Fruit fly (Drosophila melanogaster) whole organism, embryonic: ENCODE data around the gene teq.

ENCODE experiments used
- CG11723 ChIP-seq: fragments of 200-800 bp; sonication (Bioruptor generic); optimal IDR thresholded peaks from 2 replicates; lab custom pipeline; 2017; ENCODE audit warnings: missing biosample characterization, mild to moderate bottlenecking, missing genetic modification characterization
- CG15479 ChIP-seq: fragments of 200-800 bp; sonication (Bioruptor generic); optimal IDR thresholded peaks from 3 replicates; lab custom pipeline; 2019; ENCODE audit warnings: missing biosample characterization, mild to moderate bottlenecking, missing genetic modification characterization, moderate library complexity
- CG18599 ChIP-seq: fragments of 200-800 bp; sonication (Bioruptor generic); optimal IDR thresholded peaks from 3 replicates; lab custom pipeline; 2017; ENCODE audit warnings: missing biosample characterization, missing genetic modification characterization, mild to moderate bottlenecking, moderate library complexity, missing genetic modification reagents
- CG2202 ChIP-seq: fragments of 200-800 bp; sonication (Bioruptor generic); optimal IDR thresholded peaks from 2 replicates; lab custom pipeline; 2018; ENCODE audit warnings: missing biosample characterization, mild to moderate bottlenecking, missing genetic modification characterization
- CG6683 ChIP-seq: fragments of 200-800 bp; sonication (Bioruptor generic); optimal IDR thresholded peaks from 2 replicates; lab custom pipeline; 2017; ENCODE audit warnings: missing biosample characterization, mild to moderate bottlenecking, missing genetic modification characterization, missing genetic modification reagents
- CG9609 ChIP-seq: fragments of 200-800 bp; sonication (Bioruptor generic); optimal IDR thresholded peaks from 3 replicates; lab custom pipeline; 2016; ENCODE audit warnings: missing biosample characterization, missing genetic modification characterization
- Dad ChIP-seq: fragments of 200-800 bp; sonication (Bioruptor generic); optimal IDR thresholded peaks from 3 replicates; lab custom pipeline; 2016; ENCODE audit warnings: missing biosample characterization, missing genetic modification characterization
- eyg ChIP-seq: fragments of 200-800 bp; sonication (Bioruptor generic); optimal IDR thresholded peaks from 3 replicates; lab custom pipeline; 2016; ENCODE audit warnings: missing biosample characterization, missing genetic modification characterization
- jigr1 ChIP-seq: fragments of 200-800 bp; sonication (Bioruptor generic); IDR thresholded peaks from 3 replicates; pipeline ENCODE4 v1.3.6; 2022; ENCODE audit warnings: missing biosample characterization, missing genetic modification characterization
- kay ChIP-seq: fragments of 200-800 bp; sonication (Bioruptor generic); optimal IDR thresholded peaks from 2 replicates; lab custom pipeline; 2016; ENCODE audit warnings: missing biosample characterization, missing genetic modification characterization
- nau ChIP-seq: fragments of 200-800 bp; sonication (Bioruptor generic); optimal IDR thresholded peaks from 3 replicates; lab custom pipeline; 2017; ENCODE audit warnings: missing biosample characterization, mild to moderate bottlenecking, missing genetic modification characterization, missing genetic modification reagents
- shn ChIP-seq: fragments of 200-800 bp; sonication (Bioruptor generic); optimal IDR thresholded peaks from 3 replicates; lab custom pipeline; 2016; ENCODE audit warnings: missing biosample characterization, missing genetic modification characterization
- vvl ChIP-seq: fragments of 200-800 bp; sonication (Bioruptor generic); IDR thresholded peaks from 2 replicates; pipeline ENCODE4 v1.3.6; 2022; ENCODE audit warnings: missing biosample characterization, missing genetic modification characterization

DNA sequence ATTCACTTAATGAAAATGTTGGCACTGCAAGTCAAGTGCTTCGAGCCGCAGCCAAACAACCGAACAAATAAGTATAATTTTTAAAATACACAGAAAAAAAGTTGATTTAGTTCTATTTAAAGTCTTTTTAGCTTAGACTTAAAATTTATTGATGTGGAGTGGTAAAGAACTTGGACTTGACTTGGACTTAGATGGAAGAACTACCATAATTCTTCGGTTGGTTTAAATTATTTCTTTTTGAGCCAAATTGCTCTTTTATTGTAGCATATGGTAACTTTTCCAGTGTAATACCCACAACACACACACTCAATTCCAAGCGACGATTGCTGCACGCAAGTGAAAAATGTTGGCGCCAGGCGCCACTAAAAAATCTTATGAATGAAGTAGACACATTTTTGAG, 46.4 kb upstream of the teq start:
- TF ChIP-seq CG18599 (GFP tag; lab: Kevin White, UChicago) = no peak
- TF ChIP-seq vvl = peak; percentile 22; the same call in 1 of the 2 replicates
- no peak for TF ChIP-seq nau (GFP tag; lab: Kevin White, UChicago)
- no peak for TF ChIP-seq CG15479
- no peak for TF ChIP-seq kay (GFP tag; lab: Kevin White, UChicago)
- no peak for TF ChIP-seq jigr1 (GFP tag; lab: Robert Waterston, UW)
- TF ChIP-seq CG6683 (GFP tag; lab: Kevin White, UChicago) = no peak
- peak; percentile 53 for TF ChIP-seq CG2202 (tag; lab: Kevin White, UChicago)
- TF ChIP-seq shn (GFP tag; lab: Kevin White, UChicago) = no peak
- no peak for TF ChIP-seq Dad
- peak; percentile 0 for TF ChIP-seq CG11723 (GFP tag; lab: Kevin White, UChicago)
- TF ChIP-seq CG9609 = peak; percentile 38
- no peak for TF ChIP-seq eyg (GFP tag; lab: Kevin White, UChicago)
